Fruit fly (Drosophila melanogaster) S2 (cell line): ENCODE measurements around the gene Pex12.

Experiments used
- CG8478 ChIP-seq: fragments of >200 bp; optimal IDR thresholded peaks from 2 replicates; lab custom pipeline; 2018
- CTCF ChIP-seq, 2 experiments: fragments of >200 bp; optimal IDR thresholded peaks; 2 replicates each; lab custom pipeline; 2018

Pex12 gene

DNA sequence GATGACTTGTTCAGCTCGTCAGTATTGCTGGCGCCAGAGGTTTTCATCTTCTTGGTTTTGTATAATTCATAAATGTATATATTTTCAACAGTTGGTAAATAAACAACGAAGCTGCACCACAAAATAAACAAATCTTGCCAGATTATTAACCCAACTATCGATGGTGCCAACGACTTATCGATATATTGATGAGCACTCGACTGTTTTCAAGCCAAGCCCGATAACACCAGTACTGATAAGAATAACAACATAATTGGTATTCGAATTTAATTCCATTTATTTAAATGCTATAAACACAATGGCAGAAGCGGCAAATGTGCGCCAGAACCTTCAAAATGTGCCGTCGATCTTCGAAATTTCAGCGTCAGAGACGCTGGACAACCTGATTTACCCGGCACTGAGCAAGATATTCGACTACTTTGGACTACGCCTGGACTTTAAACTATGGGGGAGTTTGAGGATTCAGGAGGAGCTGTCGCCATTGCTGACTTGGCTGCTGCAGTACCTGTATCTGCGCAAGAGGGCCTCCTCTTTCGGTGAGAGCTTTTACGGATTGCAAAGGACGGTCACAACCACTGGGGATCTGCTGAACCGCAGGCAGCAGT, at the start of gene Pex12, which contains the start of gene Saf6:
TSS of gene Pex12 (plus strand) at position 209 of the 605 bp plus-strand sequence.
TSS of gene Saf6 (minus strand) at position 166 of the 605 bp plus-strand sequence.
- TF ChIP-seq CG8478 (lab: Kevin White, UChicago), result no peak
- TF ChIP-seq CTCF (optimal IDR thresholded peaks at IDR 0.05; lab: Kevin White, UChicago), result no peak

DNA sequence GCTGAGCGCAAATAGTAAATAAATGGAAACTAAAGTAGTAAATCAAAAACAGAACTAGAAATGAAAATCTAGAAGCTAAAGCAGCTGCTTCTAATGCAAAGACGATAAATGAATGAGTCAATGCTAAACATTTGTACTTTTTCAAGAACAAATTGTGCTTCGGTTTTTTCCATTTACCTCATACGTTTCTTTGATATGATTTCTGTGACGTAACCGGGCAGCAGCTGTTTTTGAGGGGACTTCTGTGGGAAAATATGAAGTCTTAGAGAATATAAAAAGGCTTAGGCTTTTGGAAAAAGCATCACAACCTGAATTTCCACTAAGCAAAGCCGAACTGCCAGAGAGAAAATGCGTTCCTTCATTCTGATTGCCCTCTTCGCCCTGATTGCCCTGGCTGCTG, 42.5 kb upstream of the Pex12 start, which contains the start of gene CG12506:
TSS of gene CG12506 (plus strand) at position 301 of the 400 bp plus-strand sequence.
- no peak for TF ChIP-seq CG8478 (lab: Kevin White, UChicago)
- TF ChIP-seq CTCF (optimal IDR thresholded peaks at IDR 0.05; lab: Kevin White, UChicago), result no peak

DNA sequence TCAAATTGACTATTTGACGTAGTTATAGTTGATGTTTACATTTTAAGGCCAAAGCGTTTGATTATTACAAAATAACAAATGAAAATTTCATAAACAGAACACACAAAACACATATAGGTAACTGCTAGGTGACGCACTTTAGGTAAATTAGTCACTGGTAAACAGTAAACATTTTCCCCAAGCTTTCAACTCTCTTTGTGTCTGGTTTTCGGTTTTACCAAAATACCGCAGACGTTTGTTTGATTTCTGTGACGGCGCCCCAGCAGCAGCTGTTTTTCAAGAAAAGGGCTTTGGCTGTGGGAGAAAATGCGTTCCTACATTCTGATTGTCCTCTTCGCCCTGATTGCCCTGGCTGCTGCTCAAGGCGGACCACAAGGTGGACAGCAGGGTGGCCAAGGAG, 39.6 kb upstream of the Pex12 start, which contains the start of gene CG13946:
TSS of gene CG13946 (plus strand) at position 301 of the 400 bp plus-strand sequence.
- TF ChIP-seq CG8478 (lab: Kevin White, UChicago), result no peak
- TF ChIP-seq CTCF (optimal IDR thresholded peaks at IDR 0.05; lab: Kevin White, UChicago), result no peak

DNA sequence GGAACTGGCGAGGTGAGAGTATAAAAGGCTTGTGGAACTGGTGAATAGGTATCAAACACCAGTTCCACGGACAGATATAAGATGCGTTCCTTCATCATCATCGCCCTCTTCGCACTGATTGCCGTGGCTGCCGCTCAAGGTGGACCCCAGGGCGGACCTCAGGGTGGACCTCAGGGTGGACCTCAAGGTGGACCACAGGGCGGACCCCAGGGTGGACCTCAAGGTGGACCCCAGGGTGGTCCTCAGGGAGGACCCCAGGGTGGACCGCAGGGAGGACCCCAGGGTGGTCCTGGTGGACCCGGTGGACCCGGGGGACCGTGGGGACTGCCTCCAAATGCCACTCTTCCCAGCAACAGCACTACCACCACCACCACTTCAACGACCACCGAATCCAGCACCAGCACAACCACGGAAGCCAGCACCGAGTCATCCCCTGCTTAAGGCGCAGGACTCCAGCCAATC, 36.6 kb upstream of the Pex12 start, which contains the start of gene CG13947:
TSS of gene CG13947 (plus strand) at position 51 of the 462 bp plus-strand sequence.
- TF ChIP-seq CTCF (optimal IDR thresholded peaks at IDR 0.05; lab: Kevin White, UChicago), result no peak
- no peak for TF ChIP-seq CG8478 (lab: Kevin White, UChicago)

DNA sequence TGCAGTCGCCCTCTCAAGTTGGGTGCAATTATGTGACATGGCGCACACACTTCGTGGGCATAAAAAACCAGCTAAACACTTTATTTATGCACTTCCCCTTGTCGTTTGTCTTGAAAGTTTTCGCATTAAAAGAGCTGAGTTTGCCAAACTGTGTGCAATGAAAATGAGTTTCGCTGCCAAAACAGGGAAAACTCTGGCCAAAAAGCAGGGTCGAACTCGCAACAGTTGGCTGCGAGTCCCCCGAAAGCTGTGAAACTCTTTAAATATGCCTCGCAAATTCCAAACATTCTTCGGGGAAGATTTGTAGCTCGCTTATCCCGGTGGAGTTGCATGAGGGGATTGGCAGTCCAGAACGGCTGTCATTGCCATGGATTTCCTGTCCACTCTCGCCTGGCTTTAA, 35.6 kb upstream of the Pex12 start, which contains the start of gene Gr21a:
TSS of gene Gr21a (plus strand) at position 301 of the 400 bp plus-strand sequence.
- TF ChIP-seq CG8478 (lab: Kevin White, UChicago) (no peak), CTCF (optimal IDR thresholded peaks at IDR 0.05; lab: Kevin White, UChicago) (no peak)

DNA sequence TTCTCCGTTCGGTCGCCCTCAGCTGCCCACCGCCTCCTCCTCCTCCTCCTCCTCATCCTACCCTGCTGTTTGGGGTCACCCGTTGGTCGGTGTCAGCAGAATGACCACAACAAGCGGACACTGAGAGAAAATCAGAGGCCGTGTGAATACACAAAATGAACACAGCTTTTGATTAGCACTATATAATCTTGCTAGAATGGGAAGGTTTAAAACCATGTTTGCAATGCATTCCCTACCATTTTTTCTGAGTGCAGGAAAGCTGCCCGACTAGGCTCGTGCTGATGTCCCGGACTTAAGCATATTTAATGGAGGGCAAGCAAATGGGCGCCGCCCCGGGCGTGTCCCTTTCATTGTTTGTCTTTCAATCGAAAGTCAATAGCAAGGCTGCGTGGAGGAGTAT, 34.9 kb upstream of the Pex12 start:
- TF ChIP-seq CG8478 (lab: Kevin White, UChicago) (no peak), CTCF (optimal IDR thresholded peaks at IDR 0.05; lab: Kevin White, UChicago) (no peak)

DNA sequence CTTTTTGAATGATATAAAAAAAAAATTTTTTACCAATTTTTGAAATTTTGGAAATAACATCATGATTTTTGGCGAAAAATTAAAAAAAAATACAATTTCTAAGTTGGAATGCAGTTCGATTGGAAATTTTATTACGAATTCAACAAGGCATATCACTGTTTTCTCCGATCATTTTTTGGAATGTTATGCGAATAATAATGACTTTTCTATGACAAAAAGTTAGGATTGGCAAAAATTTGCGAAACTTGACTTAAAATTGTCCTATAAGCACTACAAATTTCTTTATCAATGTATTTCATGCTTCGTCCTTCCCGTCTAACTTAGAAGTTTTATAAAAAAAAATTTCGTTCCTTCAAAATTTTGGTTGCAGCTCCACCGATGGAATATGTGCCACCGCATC, 31.8 kb upstream of the Pex12 start, which contains the start of gene CG3544:
TSS of gene CG3544 (plus strand) at position 301 of the 400 bp plus-strand sequence.
- TF ChIP-seq CG8478 (lab: Kevin White, UChicago), result no peak

DNA sequence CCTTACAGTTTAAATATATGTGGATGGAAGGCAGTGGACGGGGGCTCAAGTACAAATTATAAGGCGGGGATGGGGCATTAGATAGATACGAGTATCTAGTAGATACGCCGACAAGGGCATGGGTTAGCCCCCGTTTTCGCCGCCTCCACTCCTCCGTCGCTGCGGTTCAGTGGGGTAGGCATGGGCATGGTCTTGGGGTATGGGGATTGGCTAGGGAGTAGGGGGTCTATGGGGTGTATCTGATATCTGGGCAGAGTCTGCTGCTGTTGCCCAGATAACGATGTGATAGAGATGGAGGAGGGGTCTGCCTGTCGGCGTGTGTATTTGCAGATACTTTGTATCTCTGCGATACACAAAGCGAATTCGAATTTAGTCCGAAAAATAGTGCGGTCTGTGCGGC, 25.8 kb upstream of the Pex12 start:
- TF ChIP-seq CG8478 (lab: Kevin White, UChicago) (no peak), CTCF (optimal IDR thresholded peaks at IDR 0.05; lab: Kevin White, UChicago) (no peak)

DNA sequence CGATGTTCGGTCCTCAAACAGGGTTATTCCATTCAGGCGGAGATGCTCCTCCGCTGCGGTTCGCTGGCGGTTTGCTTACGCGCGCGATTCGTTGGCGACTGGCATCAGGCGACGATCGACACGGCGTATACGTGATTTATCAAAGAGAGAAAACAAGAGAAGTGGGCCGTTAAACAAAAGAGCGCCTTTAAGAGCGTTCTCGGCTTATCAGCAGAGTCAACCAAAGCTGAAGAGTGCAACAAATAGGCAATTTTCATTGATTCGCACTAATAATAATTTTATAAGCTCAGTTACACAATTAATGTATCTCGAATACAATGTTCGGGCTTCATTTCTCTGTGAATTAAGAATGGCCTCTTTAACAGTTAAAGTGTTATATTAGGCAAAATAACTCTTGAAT, 25.1 kb upstream of the Pex12 start, which contains the start of gene Pkg21D:
TSS of gene Pkg21D (minus strand) at position 101 of the 400 bp plus-strand sequence.
- TF ChIP-seq CG8478 (lab: Kevin White, UChicago), result no peak
- TF ChIP-seq CTCF (optimal IDR thresholded peaks at IDR 0.05; lab: Kevin White, UChicago), result no peak

DNA sequence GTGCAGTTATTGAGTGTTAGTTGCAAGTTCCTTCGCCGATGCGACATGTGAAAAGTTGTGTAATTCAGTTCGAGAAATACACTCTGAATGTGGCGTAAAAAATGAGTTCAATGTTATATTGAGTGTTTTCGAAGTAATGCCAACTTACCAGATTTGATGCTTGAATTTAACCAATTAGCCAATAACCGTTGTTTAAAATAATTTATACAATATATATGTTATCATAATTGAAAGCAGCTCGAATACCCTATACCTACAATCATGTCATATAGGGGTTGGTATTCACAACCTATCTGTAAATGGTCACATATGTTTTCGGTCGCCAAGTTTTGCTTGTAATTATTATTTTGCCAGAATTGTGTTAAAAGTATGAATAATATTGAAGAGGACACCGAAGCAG, 5.5 kb upstream of the Pex12 start, which contains the start of gene Nnf1b:
TSS of gene Nnf1b (plus strand) at position 301 of the 400 bp plus-strand sequence.
- TF ChIP-seq CG8478 (lab: Kevin White, UChicago) (no peak), CTCF (optimal IDR thresholded peaks at IDR 0.05; lab: Kevin White, UChicago) (no peak)

DNA sequence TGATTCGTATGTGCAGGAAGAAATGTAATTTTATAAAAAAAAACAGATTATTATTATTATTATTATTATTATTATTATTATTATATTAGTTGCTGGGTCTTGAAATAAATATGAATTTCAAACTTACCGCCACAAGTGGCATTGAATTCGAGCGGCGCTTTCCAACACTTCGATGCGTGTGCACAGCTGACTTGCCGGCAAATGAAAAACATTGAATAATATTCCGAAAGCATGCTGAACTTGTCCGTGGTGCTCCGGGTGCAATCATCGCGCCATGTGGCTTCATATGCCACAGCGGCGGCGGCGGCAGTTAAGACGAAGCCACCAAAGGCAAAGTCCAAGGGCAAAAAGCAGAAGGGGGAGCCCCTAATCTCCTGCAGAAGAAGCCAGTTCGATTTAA, 4.4 kb upstream of the Pex12 start, which contains the start of gene Dbp21E2:
TSS of gene Dbp21E2 (plus strand) at position 180 of the 400 bp plus-strand sequence.
- TF ChIP-seq CTCF (optimal IDR thresholded peaks at IDR 0.05; lab: Kevin White, UChicago) (no peak), CG8478 (lab: Kevin White, UChicago) (no peak)

DNA sequence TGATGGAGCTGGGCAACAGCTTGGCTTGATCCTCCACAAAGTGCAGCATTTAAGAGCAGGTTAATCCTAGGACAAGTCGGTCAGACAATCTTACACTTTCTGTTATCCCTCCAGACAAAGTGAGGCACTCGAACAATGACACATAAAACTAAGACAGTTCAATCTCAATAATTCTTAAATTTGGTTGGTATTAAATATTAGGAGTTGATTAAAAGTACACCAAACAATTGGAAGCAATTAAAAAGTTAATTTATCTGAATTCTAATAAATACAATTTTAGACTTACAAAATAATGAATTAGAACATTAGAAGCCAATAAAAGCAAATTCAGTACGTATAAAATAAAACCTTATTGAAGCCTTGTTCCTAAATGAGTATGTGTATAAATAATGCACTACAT, 2.1 kb downstream of the Pex12 start, which contains the start of gene CG15880:
TSS of gene CG15880 (minus strand) at position 101 of the 400 bp plus-strand sequence.
- TF ChIP-seq CG8478 (lab: Kevin White, UChicago), result no peak

DNA sequence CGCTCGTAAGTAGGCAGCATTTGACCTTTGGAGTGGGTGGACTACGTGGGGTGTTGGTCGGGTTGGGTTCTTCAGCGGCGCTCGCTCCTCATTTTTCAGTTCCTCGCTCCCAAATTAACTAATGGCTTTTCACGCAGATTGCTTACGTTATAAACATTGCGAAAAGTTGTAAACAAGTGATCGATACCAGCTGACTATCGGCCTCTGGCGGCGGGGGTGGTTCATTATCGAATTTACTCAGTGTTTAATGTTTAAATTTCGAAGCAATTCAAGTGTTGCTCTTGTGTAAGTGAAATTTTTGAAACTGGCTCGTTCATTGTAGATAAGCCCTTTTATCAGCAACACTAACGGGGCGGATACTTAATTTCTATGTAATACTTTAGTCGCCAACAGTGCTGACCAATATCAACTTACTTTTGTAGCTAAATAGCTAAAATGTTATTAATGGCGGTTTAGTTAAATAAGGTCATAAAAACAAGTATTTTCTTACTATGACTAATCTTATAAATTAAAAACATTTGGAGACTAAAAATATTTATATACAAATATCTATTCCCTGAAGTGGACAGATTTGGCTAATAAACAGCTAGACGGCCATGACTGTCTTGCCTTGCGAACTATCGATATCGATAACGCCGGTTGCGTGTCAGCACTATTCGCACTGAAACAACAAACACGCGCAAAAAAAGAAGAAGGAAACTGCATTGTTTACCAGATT, 3.7 kb downstream of the Pex12 start, which contains the start of the genes PGAP2 and Clp:
TSS of gene PGAP2 (minus strand) at position 194 of the 718 bp plus-strand sequence.
TSS of gene Clp (plus strand) at position 650 of the 718 bp plus-strand sequence.
- TF ChIP-seq CTCF (optimal IDR thresholded peaks at IDR 0.05; lab: Kevin White, UChicago) (peak in 1 of 2 experiments; percentile 35), CG8478 (lab: Kevin White, UChicago) (no peak)

DNA sequence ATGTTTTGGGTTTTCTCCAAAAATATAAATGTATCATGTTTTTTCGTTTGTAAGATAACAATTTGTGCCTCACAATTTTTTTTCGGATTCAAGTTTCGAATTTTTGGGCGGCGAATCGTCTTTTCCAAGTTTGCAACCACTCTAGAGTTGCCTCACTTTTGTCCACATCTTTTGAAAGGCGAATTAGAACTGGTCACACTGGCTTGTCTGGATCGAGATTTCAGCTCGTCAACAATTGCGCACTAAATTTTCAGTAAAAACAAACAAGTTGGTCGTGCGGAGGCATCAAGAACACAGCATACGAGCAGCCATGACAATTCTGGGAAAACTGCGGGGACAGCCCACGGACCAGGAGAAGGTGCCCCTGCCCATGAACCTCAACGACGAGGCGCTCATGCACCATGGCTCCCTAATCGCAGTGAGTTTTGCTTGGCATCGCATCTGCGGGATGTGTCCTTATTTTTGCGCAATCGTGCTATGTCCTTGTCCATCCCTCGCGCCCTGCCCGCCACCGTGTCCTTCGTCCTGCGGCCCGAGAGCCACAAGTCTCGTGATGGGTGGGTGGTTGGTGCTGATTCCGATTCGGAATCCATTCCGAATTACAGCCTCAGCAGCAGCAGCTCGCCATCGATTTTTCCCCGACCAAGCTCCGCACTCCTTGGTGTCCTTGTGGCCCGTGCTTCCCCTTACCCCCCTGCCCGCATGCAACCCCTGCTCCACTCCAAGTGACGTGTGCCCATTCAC, 5.6 kb downstream of the Pex12 start, which contains the start of gene CG3662:
TSS of gene CG3662 (plus strand) at position 48 of the 744 bp plus-strand sequence.
- TF ChIP-seq CG8478 (lab: Kevin White, UChicago) (no peak), CTCF (optimal IDR thresholded peaks at IDR 0.05; lab: Kevin White, UChicago) (peak; percentile 36 to 56)
